Worm (Caenorhabditis elegans): ENCODE measurements around the gene str-198.
A peak's percentile ranks its signal among the peaks of the same experiment; 100 is the strongest.

Gene str-198

DNA sequence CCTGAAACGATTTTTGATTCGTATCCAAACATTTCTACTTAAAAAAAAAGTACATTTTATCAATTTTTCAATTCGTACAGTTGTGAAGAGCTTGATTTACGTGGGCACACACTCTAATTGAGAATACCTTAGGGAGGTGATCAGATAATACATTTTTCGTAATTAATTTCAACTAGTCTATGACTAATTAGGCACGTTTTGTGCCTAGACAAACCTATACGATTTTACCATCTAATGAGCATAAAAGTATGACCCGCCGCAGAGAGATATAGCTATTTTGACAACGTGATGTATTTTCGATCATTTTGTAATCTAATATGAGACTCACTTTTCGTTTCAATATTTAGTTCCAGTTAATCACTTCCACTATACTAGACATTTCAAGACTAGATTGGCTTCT, 30.6 kb upstream of the str-198 start:
- TF ChIP-seq elt-2 (tag; optimal IDR thresholded peaks at IDR 0.05) (no peak), fkh-6 (tag; optimal IDR thresholded peaks at IDR 0.05) (no peak), pros-1 (tag; optimal IDR thresholded peaks at IDR 0.05) (no peak), ceh-2 (tag; optimal IDR thresholded peaks at IDR 0.05) (no peak), pha-2 (tag; optimal IDR thresholded peaks at IDR 0.05) (no peak), dmd-4 (tag; optimal IDR thresholded peaks at IDR 0.05; ENCODE audit: borderline replicate concordance) (no peak), ceh-18 (tag; optimal IDR thresholded peaks at IDR 0.05) (no peak), lin-11 (tag; optimal IDR thresholded peaks at IDR 0.05) (no peak), hlh-6 (tag; optimal IDR thresholded peaks at IDR 0.05) (no peak), odd-2 (tag; optimal IDR thresholded peaks at IDR 0.05) (no peak), hlh-8 (tag; optimal IDR thresholded peaks at IDR 0.05) (no peak), ceh-19 (GFP tag; optimal IDR thresholded peaks at IDR 0.05) (no peak)

DNA sequence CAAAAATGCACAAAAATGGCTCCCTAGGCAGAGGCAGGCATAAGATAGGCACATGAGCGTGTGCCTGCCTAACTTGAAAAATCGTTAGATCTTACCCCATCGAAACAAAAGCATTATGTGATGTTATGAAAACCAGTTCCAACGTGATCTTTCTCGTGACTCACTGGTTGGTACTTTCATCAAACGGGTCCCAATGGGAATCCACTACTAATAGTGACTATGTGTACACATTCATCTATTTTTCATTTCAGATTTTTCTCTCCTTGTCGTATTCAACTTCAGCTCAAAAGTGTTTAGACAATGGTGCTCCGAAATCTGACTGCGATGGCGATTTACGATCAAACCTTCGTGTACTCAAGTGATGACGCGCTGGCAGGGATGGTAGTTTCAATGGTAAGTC, 29.9 kb upstream of the str-198 start, which contains the start of gene srx-43:
TSS of gene srx-43 (plus strand) at position 301 of the 400 bp plus-strand sequence.
- TF ChIP-seq ets-4 (tag; optimal IDR thresholded peaks at IDR 0.05) (no peak), elt-4 (tag; optimal IDR thresholded peaks at IDR 0.05) (no peak), pax-1 (tag; optimal IDR thresholded peaks at IDR 0.05) (no peak), pros-1 (tag; optimal IDR thresholded peaks at IDR 0.05) (no peak), nhr-11 (tag; optimal IDR thresholded peaks at IDR 0.05) (no peak), hlh-8 (tag; optimal IDR thresholded peaks at IDR 0.05) (no peak), che-1 (tag; optimal IDR thresholded peaks at IDR 0.05) (no peak)

DNA sequence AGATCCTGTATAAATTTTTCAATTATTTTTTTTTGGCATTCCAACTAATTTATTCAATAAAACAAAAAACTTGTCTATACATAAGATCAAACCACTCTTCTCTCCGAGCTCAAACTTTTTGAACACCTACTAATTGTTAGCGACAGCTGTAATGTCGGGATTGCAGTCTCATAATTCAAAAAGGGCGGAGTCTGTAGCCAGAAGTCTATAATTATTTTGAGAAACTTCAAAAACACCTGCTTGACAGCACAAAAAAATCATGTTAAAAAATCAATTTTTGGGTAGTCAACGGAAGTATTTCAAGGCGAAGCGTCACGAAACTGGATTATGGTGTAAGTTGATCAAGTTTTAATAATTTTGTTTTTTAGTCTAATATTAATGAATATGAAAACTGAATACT, 27.6 kb upstream of the str-198 start, which contains the start of gene srx-44:
TSS of gene srx-44 (plus strand) at position 301 of the 400 bp plus-strand sequence.
- TF ChIP-seq hlh-30 (tag; optimal IDR thresholded peaks at IDR 0.05; ENCODE audit: insufficient read depth) = no peak
- no peak for TF ChIP-seq pha-4 (tag; optimal IDR thresholded peaks at IDR 0.05)
- no peak for TF ChIP-seq ceh-14 (tag; optimal IDR thresholded peaks at IDR 0.05)
- TF ChIP-seq pros-1 (tag; optimal IDR thresholded peaks at IDR 0.05) = no peak
- TF ChIP-seq ttx-3 (tag; optimal IDR thresholded peaks at IDR 0.05) = no peak

DNA sequence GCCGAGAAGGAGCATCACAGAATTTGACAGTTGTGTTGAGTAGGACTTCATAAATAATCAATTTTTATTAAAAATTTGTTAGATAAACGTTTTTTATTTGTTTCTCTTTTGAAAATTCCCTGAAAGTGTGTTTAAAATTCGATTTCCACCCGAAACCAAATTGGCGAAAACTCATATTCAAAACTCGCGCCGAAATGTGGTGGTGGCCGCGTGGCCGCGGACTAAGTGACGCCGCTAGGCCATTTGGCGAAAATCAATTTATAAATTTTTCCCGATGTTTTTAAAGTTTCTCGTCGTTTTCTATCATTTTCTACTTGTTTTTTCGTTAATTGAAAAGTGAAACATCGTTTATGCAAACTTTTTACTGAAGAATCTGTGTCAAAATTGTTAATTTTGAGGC, 25.0 kb upstream of the str-198 start:
- TF ChIP-seq lin-11 (tag; optimal IDR thresholded peaks at IDR 0.05) (no peak), mec-3 (tag; optimal IDR thresholded peaks at IDR 0.05; ENCODE audit: borderline replicate concordance) (no peak), nfya-1 (tag; optimal IDR thresholded peaks at IDR 0.05) (no peak), ceh-19 (GFP tag; optimal IDR thresholded peaks at IDR 0.05) (no peak), zip-5 (tag; optimal IDR thresholded peaks at IDR 0.05) (peak; percentile 68), fkh-10 (GFP tag; optimal IDR thresholded peaks at IDR 0.05) (no peak), ceh-22 (tag; optimal IDR thresholded peaks at IDR 0.05) (no peak), ceh-48 (tag; optimal IDR thresholded peaks at IDR 0.05) (peak; percentile 29), unc-3 (GFP tag; conservative IDR thresholded peaks at IDR 0.05) (no peak), unc-3 (tag; optimal IDR thresholded peaks at IDR 0.05) (no peak), hlh-6 (tag; optimal IDR thresholded peaks at IDR 0.05) (no peak), syd-9 (tag; optimal IDR thresholded peaks at IDR 0.05) (no peak), pha-2 (tag; optimal IDR thresholded peaks at IDR 0.05) (no peak), pros-1 (tag; optimal IDR thresholded peaks at IDR 0.05) (no peak), lim-6 (tag; optimal IDR thresholded peaks at IDR 0.05) (peak; percentile 57), npax-4 (tag; optimal IDR thresholded peaks at IDR 0.05) (no peak), T23F11.4 (GFP tag; optimal IDR thresholded peaks at IDR 0.05) (no peak), elt-4 (tag; optimal IDR thresholded peaks at IDR 0.05) (no peak), ets-4 (tag; optimal IDR thresholded peaks at IDR 0.05) (peak; percentile 72), ceh-6 (GFP tag; optimal IDR thresholded peaks at IDR 0.05) (no peak), sox-4 (tag; optimal IDR thresholded peaks at IDR 0.05) (no peak), K09A11.1 (tag; optimal IDR thresholded peaks at IDR 0.05; ENCODE audit: insufficient read depth) (no peak), ceh-9 (tag; optimal IDR thresholded peaks at IDR 0.05) (no peak), unc-42 (tag; optimal IDR thresholded peaks at IDR 0.05) (peak; percentile 58), ceh-45 (GFP tag; IDR thresholded peaks at IDR 0.05) (no peak), pax-1 (tag; optimal IDR thresholded peaks at IDR 0.05) (no peak), hlh-8 (tag; optimal IDR thresholded peaks at IDR 0.05) (peak; percentile 74), C08G9.2 (tag; optimal IDR thresholded peaks at IDR 0.05) (peak; percentile 94), madf-2 (tag; optimal IDR thresholded peaks at IDR 0.05) (no peak), ahr-1 (tag; optimal IDR thresholded peaks at IDR 0.05) (no peak), gmeb-2 (tag; optimal IDR thresholded peaks at IDR 0.05) (peak; percentile 23), hlh-13 (GFP tag; optimal IDR thresholded peaks at IDR 0.05) (no peak), hlh-30 (tag; optimal IDR thresholded peaks at IDR 0.05; ENCODE audit: insufficient read depth) (no peak), sdc-2 (tag; optimal IDR thresholded peaks at IDR 0.05) (peak; percentile 47), fkh-6 (tag; optimal IDR thresholded peaks at IDR 0.05) (no peak)

All from whole organism, late embryonic.